Worm (Caenorhabditis elegans) whole organism, L4/young adult: ENCODE measurements around the gene clec-264.

Source experiments
- W03F9.2 ChIP-seq: fragments of 150-350 bp; optimal IDR thresholded peaks from 2 replicates; lab custom pipeline; 2014; ENCODE audit warnings: missing biosample characterization, missing genetic modification characterization
- dao-5 ChIP-seq: sonication (generic microtip); optimal IDR thresholded peaks from 2 replicates; lab custom pipeline; 2016; ENCODE audit warnings: missing genotype, missing genetic modification characterization, moderate library complexity, missing compliant biosample characterization
- him-1 ChIP-seq: sonication (generic microtip); optimal IDR thresholded peaks from 2 replicates; lab custom pipeline; 2016; ENCODE audit warnings: missing genotype, missing genetic modification reagents, missing genetic modification characterization, missing compliant biosample characterization

- TF ChIP-seq W03F9.2 (tag; lab: Kevin White, UChicago), result no peak
- TF ChIP-seq dao-5, result no peak
- TF ChIP-seq him-1 (tag; lab: Kevin White, UChicago), result no peak
These were observed 23.9 kb downstream of the clec-264 start for ce11 chrV:20826618-20827017.
